Worm (Caenorhabditis elegans): ENCODE results near the gene fbxa-81.

DNA sequence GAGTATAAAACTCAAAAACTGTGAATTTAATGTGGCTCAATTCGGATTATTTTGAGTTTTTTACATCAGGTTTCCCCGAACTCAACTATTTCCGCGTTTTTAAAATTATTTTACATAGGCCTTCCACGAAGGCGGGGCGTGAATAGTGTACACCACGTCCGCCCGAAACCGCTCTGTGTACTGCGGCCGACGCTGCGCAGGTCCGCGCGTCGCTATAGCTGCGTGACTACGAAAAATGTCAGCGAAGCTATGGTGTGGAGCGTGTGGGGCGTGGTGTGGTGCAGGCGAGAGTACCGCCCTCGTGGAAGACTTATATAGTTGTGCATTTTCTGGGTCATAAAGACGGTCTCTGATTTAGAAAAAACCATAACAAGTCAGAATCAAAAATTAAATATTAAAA, 24.1 kb downstream of the fbxa-81 start:
- TF ChIP-seq nhr-76 (tag; optimal IDR thresholded peaks at IDR 0.05): no peak
- TF ChIP-seq nhr-12 (tag; optimal IDR thresholded peaks at IDR 0.05): no peak
- TF ChIP-seq unc-62 (GFP tag; optimal IDR thresholded peaks at IDR 0.05): no peak
- no peak for TF ChIP-seq lin-13 (tag; optimal IDR thresholded peaks at IDR 0.05)
- TF ChIP-seq pha-4 (tag; optimal IDR thresholded peaks at IDR 0.05): no peak
- TF ChIP-seq drap-1 (GFP tag; optimal IDR thresholded peaks at IDR 0.05): no peak
- TF ChIP-seq nhr-28 (tag; optimal IDR thresholded peaks at IDR 0.05): no peak
- no peak for TF ChIP-seq mls-2 (tag; optimal IDR thresholded peaks at IDR 0.05)
- no peak for TF ChIP-seq snpc-4 (tag; optimal IDR thresholded peaks at IDR 0.05)
- no peak for TF ChIP-seq sem-2 (GFP tag; optimal IDR thresholded peaks at IDR 0.05)
